Fruit fly (Drosophila melanogaster): ENCODE measurements around the gene Oscillin.

dm6 chr2L:5539034-5539433, 7.9 kb upstream of the Oscillin start, which contains the start of gene CG14015:
- TF ChIP-seq kay (GFP tag; ENCODE audit: borderline replicate concordance) = no peak
- no peak for TF ChIP-seq bab1 (GFP tag; optimal IDR thresholded peaks at IDR 0.05)
